Worm (Caenorhabditis elegans): Measurements from ENCODE around the gene F55H2.7.

ce11 chrIII:9487454-9487853, 28.6 kb downstream of the F55H2.7 start:
- TF ChIP-seq him-1 (tag; optimal IDR thresholded peaks at IDR 0.05) (no peak), dao-5 (tag; optimal IDR thresholded peaks at IDR 0.05) (no peak)
